Fruit fly (Drosophila melanogaster) whole organism, embryonic: Measurements from ENCODE around the gene CG7483.

ENCODE experiments used
- BtbVII ChIP-seq: fragments of 200-800 bp; sonication (Bioruptor generic); optimal IDR thresholded peaks from 3 replicates; lab custom pipeline; 2017; ENCODE audit warnings: missing biosample characterization, mild to moderate bottlenecking, missing genetic modification characterization
- CG12219 ChIP-seq: fragments of 200-800 bp; sonication (Bioruptor generic); optimal IDR thresholded peaks from 3 replicates; lab custom pipeline; 2018; ENCODE audit warnings: missing biosample characterization, mild to moderate bottlenecking, missing genetic modification characterization
- CG1603 ChIP-seq: fragments of 200-800 bp; sonication (Bioruptor generic); optimal IDR thresholded peaks from 2 replicates; lab custom pipeline; 2019; ENCODE audit warnings: missing biosample characterization, mild to moderate bottlenecking, missing genetic modification characterization, moderate library complexity
- CG16815 ChIP-seq: fragments of 200-800 bp; sonication (Bioruptor generic); optimal IDR thresholded peaks from 3 replicates; lab custom pipeline; 2017; ENCODE audit warnings: missing biosample characterization, mild to moderate bottlenecking, missing genetic modification characterization
- CG1792 ChIP-seq: fragments of 200-800 bp; sonication (Bioruptor generic); optimal IDR thresholded peaks from 2 replicates; lab custom pipeline; 2016; ENCODE audit warnings: missing biosample characterization, missing genetic modification characterization
- CG1832 ChIP-seq: fragments of 200-800 bp; sonication (Bioruptor generic); optimal IDR thresholded peaks from 2 replicates; lab custom pipeline; 2017; ENCODE audit warnings: missing biosample characterization, mild to moderate bottlenecking, missing genetic modification characterization, inconsistent platforms
- CG18599 ChIP-seq: fragments of 200-800 bp; sonication (Bioruptor generic); optimal IDR thresholded peaks from 3 replicates; lab custom pipeline; 2017; ENCODE audit warnings: missing biosample characterization, missing genetic modification characterization, mild to moderate bottlenecking, moderate library complexity, missing genetic modification reagents
- CG2199 ChIP-seq: fragments of 200-800 bp; sonication (Bioruptor generic); IDR thresholded peaks from 3 replicates; pipeline ENCODE4 v1.3.6; 2022; ENCODE audit warnings: missing biosample characterization, missing genetic modification characterization
- CG32767 ChIP-seq: fragments of 200-800 bp; sonication (Bioruptor generic); IDR thresholded peaks from 2 replicates; pipeline ENCODE4 v1.3.6; 2022; ENCODE audit warnings: missing biosample characterization, missing genetic modification characterization
- CG34376 ChIP-seq: fragments of 200-800 bp; sonication (Bioruptor generic); optimal IDR thresholded peaks from 2 replicates; lab custom pipeline; 2018; ENCODE audit warnings: missing biosample characterization, mild to moderate bottlenecking, missing genetic modification characterization
- CG4617 ChIP-seq: fragments of 200-800 bp; sonication (Bioruptor generic); optimal IDR thresholded peaks from 3 replicates; lab custom pipeline; 2016; ENCODE audit warnings: missing biosample characterization, missing genetic modification characterization, borderline replicate concordance
- CG4820 ChIP-seq: fragments of 200-800 bp; sonication (Bioruptor generic); optimal IDR thresholded peaks from 3 replicates; lab custom pipeline; 2016; ENCODE audit warnings: missing biosample characterization, missing genetic modification characterization
- CG4854 ChIP-seq: fragments of 200-800 bp; sonication (Bioruptor generic); optimal IDR thresholded peaks from 2 replicates; lab custom pipeline; 2016; ENCODE audit warnings: missing biosample characterization, missing genetic modification characterization, inconsistent platforms
- CG5180 ChIP-seq: fragments of 200-800 bp; sonication (Bioruptor generic); optimal IDR thresholded peaks from 3 replicates; lab custom pipeline; 2017; ENCODE audit warnings: missing biosample characterization, missing genetic modification characterization, mild to moderate bottlenecking, moderate library complexity, missing genetic modification reagents
- CG7271 ChIP-seq: fragments of 200-800 bp; sonication (Bioruptor generic); optimal IDR thresholded peaks from 2 replicates; lab custom pipeline; 2018; ENCODE audit warnings: missing biosample characterization, mild to moderate bottlenecking, missing genetic modification characterization, moderate library complexity
- CG8290 ChIP-seq, 3 experiments: fragments of 200-800 bp; sonication (Bioruptor generic); optimal IDR thresholded peaks; 2 replicates each; lab custom pipeline; 2016 to 2019; ENCODE audit warnings: missing biosample characterization in 3 of 3, missing genetic modification characterization in 3 of 3, mild to moderate bottlenecking in 2 of 3, moderate library complexity in 1 of 3
- CG8924 ChIP-seq: fragments of 200-800 bp; optimal IDR thresholded peaks from 3 replicates; lab custom pipeline; 2019; ENCODE audit warnings: missing biosample characterization, mild to moderate bottlenecking, missing genetic modification characterization, moderate library complexity
- CG9876 ChIP-seq: fragments of 200-800 bp; sonication (Bioruptor generic); optimal IDR thresholded peaks from 2 replicates; lab custom pipeline; 2016; ENCODE audit warnings: missing biosample characterization, missing genetic modification characterization
- Chrac-16 ChIP-seq: fragments of 200-800 bp; sonication (Bioruptor generic); optimal IDR thresholded peaks from 3 replicates; lab custom pipeline; 2016; ENCODE audit warnings: missing biosample characterization, missing genetic modification characterization
- CrebB ChIP-seq: fragments of 200-800 bp; sonication (Bioruptor generic); optimal IDR thresholded peaks from 3 replicates; lab custom pipeline; 2018; ENCODE audit warnings: missing biosample characterization, mild to moderate bottlenecking, missing genetic modification characterization
- HLH4C ChIP-seq: fragments of 200-800 bp; sonication (Bioruptor generic); IDR thresholded peaks from 3 replicates; pipeline ENCODE4 v1.3.6; 2022; ENCODE audit warnings: missing biosample characterization, missing genetic modification characterization; ENCODE audit not compliant: partially characterized antibody
- Hr51 ChIP-seq, 2 experiments: fragments of 200-800 bp; sonication (Bioruptor generic); optimal IDR thresholded peaks; 2 replicates in 1 of 2; 3 replicates in 1 of 2; lab custom pipeline; 2016 to 2018; ENCODE audit warnings: missing biosample characterization in 2 of 2, missing genetic modification characterization in 2 of 2, mild to moderate bottlenecking in 1 of 2, moderate library complexity in 1 of 2
- Med ChIP-seq: fragments of 200-800 bp; sonication (Bioruptor generic); peaks from one replicate; lab custom pipeline; 2016; ENCODE audit warnings: missing biosample characterization, missing genetic modification characterization, mild to moderate bottlenecking, inconsistent platforms, moderate library complexity
- NFAT ChIP-seq: fragments of 200-800 bp; sonication (Bioruptor generic); IDR thresholded peaks from 2 replicates; pipeline ENCODE4 v1.3.6; 2022; ENCODE audit warnings: missing biosample characterization, missing genetic modification characterization
- Nf-YB ChIP-seq: fragments of 200-800 bp; sonication (Bioruptor generic); optimal IDR thresholded peaks from 3 replicates; lab custom pipeline; 2019; ENCODE audit warnings: missing biosample characterization, mild to moderate bottlenecking, missing genetic modification characterization, moderate library complexity
- Nf-YC ChIP-seq: fragments of 200-800 bp; optimal IDR thresholded peaks from 3 replicates; lab custom pipeline; 2019; ENCODE audit warnings: missing biosample characterization, mild to moderate bottlenecking, missing genetic modification characterization, moderate library complexity
- Sox102F ChIP-seq: fragments of 200-800 bp; sonication (Bioruptor generic); optimal IDR thresholded peaks from 2 replicates; lab custom pipeline; 2018; ENCODE audit warnings: missing biosample characterization, mild to moderate bottlenecking, missing genetic modification characterization, moderate library complexity
- TFAM ChIP-seq: fragments of 200-800 bp; sonication (Bioruptor generic); optimal IDR thresholded peaks from 2 replicates; lab custom pipeline; 2017; ENCODE audit warnings: missing biosample characterization, missing genetic modification characterization, inconsistent platforms
- cg ChIP-seq: fragments of 200-800 bp; sonication (Bioruptor generic); optimal IDR thresholded peaks from 3 replicates; lab custom pipeline; 2019; ENCODE audit warnings: missing biosample characterization, mild to moderate bottlenecking, missing genetic modification characterization, moderate library complexity
- ci ChIP-seq: fragments of 200-800 bp; sonication (Bioruptor generic); IDR thresholded peaks from 3 replicates; pipeline ENCODE4 v1.3.6; 2022; ENCODE audit warnings: missing biosample characterization, missing genetic modification characterization
- dimm ChIP-seq: fragments of 200-800 bp; sonication (Bioruptor generic); IDR thresholded peaks from 2 replicates; pipeline ENCODE4 v1.3.6; 2022; ENCODE audit warnings: missing biosample characterization, missing genetic modification characterization
- eve ChIP-seq, 2 experiments: fragments of >200 bp; optimal IDR thresholded peaks; 2 replicates each; lab custom pipeline; 2017; ENCODE audit warnings: missing biosample characterization in 2 of 2, missing genetic modification characterization in 2 of 2
- ftz-f1 ChIP-seq: fragments of 200-800 bp; sonication (Bioruptor generic); optimal IDR thresholded peaks from 2 replicates; lab custom pipeline; 2016; ENCODE audit warnings: missing biosample characterization, missing genetic modification characterization
- grn ChIP-seq: fragments of 200-800 bp; sonication (Bioruptor generic); optimal IDR thresholded peaks from 3 replicates; lab custom pipeline; 2017; ENCODE audit warnings: missing biosample characterization, missing genetic modification characterization
- insv ChIP-seq, 2 experiments: fragments of 200-800 bp; sonication (Bioruptor generic); optimal IDR thresholded peaks; 3 replicates each; lab custom pipeline; 2016 to 2018; ENCODE audit warnings: missing biosample characterization in 2 of 2, missing genetic modification characterization in 2 of 2
- pan ChIP-seq, 4 experiments: fragments of >200 bp in 3 of 4; fragments of 200-800 bp in 1 of 4; sonication (Bioruptor generic) in 1 of 4; optimal IDR thresholded peaks in 3 of 4; IDR thresholded peaks in 1 of 4; 2 replicates each; pipeline versions ENCODE4 v1.3.6 to Lab custom; 2017 to 2022; ENCODE audit warnings: missing biosample characterization in 2 of 4, missing genetic modification characterization in 2 of 4, mixed read lengths in 1 of 4
- row ChIP-seq: fragments of 200-800 bp; sonication (Bioruptor generic); IDR thresholded peaks from 3 replicates; pipeline ENCODE4 v1.3.6; 2022; ENCODE audit warnings: missing biosample characterization, missing genetic modification characterization
- sd ChIP-seq: fragments of 200-800 bp; sonication (Bioruptor generic); optimal IDR thresholded peaks from 3 replicates; lab custom pipeline; 2018; ENCODE audit warnings: missing biosample characterization, mild to moderate bottlenecking, missing genetic modification characterization, moderate library complexity
- tap ChIP-seq: fragments of 200-800 bp; optimal IDR thresholded peaks from 3 replicates; lab custom pipeline; 2019; ENCODE audit warnings: missing biosample characterization, mild to moderate bottlenecking, missing genetic modification characterization, moderate library complexity
- trh ChIP-seq: fragments of 200-800 bp; sonication (Bioruptor generic); optimal IDR thresholded peaks from 2 replicates; lab custom pipeline; 2016; ENCODE audit warnings: missing biosample characterization, missing genetic modification characterization
- vnd ChIP-seq: fragments of 200-800 bp; sonication (Bioruptor generic); IDR thresholded peaks from 3 replicates; pipeline ENCODE4 v1.3.6; 2022; ENCODE audit warnings: missing biosample characterization, missing genetic modification characterization; ENCODE audit not compliant: partially characterized antibody
- vvl ChIP-seq: fragments of 200-800 bp; sonication (Bioruptor generic); IDR thresholded peaks from 2 replicates; pipeline ENCODE4 v1.3.6; 2022; ENCODE audit warnings: missing biosample characterization, missing genetic modification characterization

Gene CG7483

dm6 chr3R:8357372-8357992 is 44.5 kb downstream of the CG7483 start (continued):
- no peak for TF ChIP-seq pan (optimal IDR thresholded peaks at IDR 0.05; lab: Kevin White, UChicago)
- peak in 1 of 2 experiments; percentile 35 for TF ChIP-seq pan (GFP tag; optimal IDR thresholded peaks at IDR 0.05 in 1 of 2, IDR thresholded peaks at IDR 0.05 in 1 of 2)
- peak; percentile 13 for TF ChIP-seq CrebB
- TF ChIP-seq HLH4C (GFP tag; lab: Robert Waterston, UW): no peak
- peak; percentile 5 for TF ChIP-seq CG18599
- peak; percentile 77; the same call in 1 of the 2 replicates for TF ChIP-seq CG32767 (GFP tag; lab: Robert Waterston, UW)
- TF ChIP-seq CG16815 (GFP tag; lab: Kevin White, UChicago): no peak
- no peak for TF ChIP-seq NFAT (GFP tag; lab: Robert Waterston, UW)
- no peak for TF ChIP-seq CG7271 (tag; lab: Kevin White, UChicago)
- no peak for TF ChIP-seq vnd
- TF ChIP-seq row: 0 out of 3 replicates have a peak, but pooled peaks have one; percentile 2
- no peak for TF ChIP-seq CG4820 (GFP tag; lab: Kevin White, UChicago)
- TF ChIP-seq ftz-f1 (GFP tag; lab: Kevin White, UChicago): peak; percentile 32
- TF ChIP-seq CG2199 (GFP tag; lab: Robert Waterston, UW): 0 out of 3 replicates have a peak, but pooled peaks have one; percentile 9
- TF ChIP-seq cg: peak; percentile 92
- peak in 1 of 2 experiments; percentile 73 for TF ChIP-seq eve (GFP tag; optimal IDR thresholded peaks at IDR 0.05; lab: Kevin White, UChicago)
- TF ChIP-seq sd (tag; lab: Kevin White, UChicago): peak; percentile 83
- TF ChIP-seq trh (GFP tag; lab: Kevin White, UChicago): no peak
- TF ChIP-seq insv (GFP tag; optimal IDR thresholded peaks at IDR 0.05; lab: Kevin White, UChicago): peak in 1 of 2 experiments; percentile 83
- TF ChIP-seq Sox102F (GFP tag; lab: Kevin White, UChicago): no peak
- TF ChIP-seq tap (tag; lab: Kevin White, UChicago): peak; percentile 8
- no peak for TF ChIP-seq CG1832 (GFP tag; lab: Kevin White, UChicago)
- TF ChIP-seq CG34376: peak; percentile 12
- no peak for TF ChIP-seq CG12219 (GFP tag; lab: Kevin White, UChicago)
- TF ChIP-seq BtbVII: peak; percentile 89
- peak; percentile 22 for TF ChIP-seq CG1603
- 0 out of 3 replicates have a peak, but pooled peaks have one; percentile 50 for TF ChIP-seq ci
- TF ChIP-seq Nf-YC (tag; lab: Kevin White, UChicago): peak; percentile 73
- peak; percentile 1 for TF ChIP-seq CG8924 (tag; lab: Kevin White, UChicago)
- no peak for TF ChIP-seq Hr51 (GFP tag; optimal IDR thresholded peaks at IDR 0.05; lab: Kevin White, UChicago)
- no peak for TF ChIP-seq CG4617
- TF ChIP-seq grn: no peak
- TF ChIP-seq CG4854: no peak
- peak; percentile 45 for TF ChIP-seq Nf-YB (GFP tag; lab: Kevin White, UChicago)
- no peak for TF ChIP-seq CG1792 (GFP tag; lab: Kevin White, UChicago)
- TF ChIP-seq TFAM (GFP tag; lab: Kevin White, UChicago): no peak
- TF ChIP-seq CG9876 (GFP tag; lab: Kevin White, UChicago): no peak
- no peak for TF ChIP-seq Med (GFP tag; lab: Kevin White, UChicago)
- TF ChIP-seq CG8290 (GFP tag; optimal IDR thresholded peaks at IDR 0.05; lab: Kevin White, UChicago): no peak
- TF ChIP-seq CG8290 (tag; optimal IDR thresholded peaks at IDR 0.05; lab: Kevin White, UChicago): peak in 1 of 2 experiments; percentile 51
- TF ChIP-seq dimm: no peak
- peak; percentile 57 for TF ChIP-seq vvl (GFP tag; lab: Robert Waterston, UW)
- TF ChIP-seq Chrac-16 (GFP tag; lab: Kevin White, UChicago): no peak
- TF ChIP-seq CG5180 (GFP tag; lab: Kevin White, UChicago): peak; percentile 18
